Worm (Caenorhabditis elegans): Measurements from ENCODE around the gene snpc-3.4.

Gene snpc-3.4

ce11 chrIII:4058643-4059042 is 38.8 kb downstream of the snpc-3.4 start, which contains the start of gene his-69:
Gene his-69, minus strand, starts transcription at chrIII:4058743.
- TF ChIP-seq nhr-237 (tag; optimal IDR thresholded peaks at IDR 0.05) (no peak), snpc-4 (tag; optimal IDR thresholded peaks at IDR 0.05) (no peak), daf-12 (tag; optimal IDR thresholded peaks at IDR 0.05) (no peak), R02D3.7 (tag; optimal IDR thresholded peaks at IDR 0.05) (no peak), pha-4 (tag; optimal IDR thresholded peaks at IDR 0.05) (no peak), lin-39 (tag; optimal IDR thresholded peaks at IDR 0.05) (no peak), unc-39 (tag; optimal IDR thresholded peaks at IDR 0.05) (no peak), eor-1 (tag; optimal IDR thresholded peaks at IDR 0.05) (no peak), nhr-67 (tag; optimal IDR thresholded peaks at IDR 0.05) (no peak), mdl-1 (tag; optimal IDR thresholded peaks at IDR 0.05) (no peak), skn-1 (tag; optimal IDR thresholded peaks at IDR 0.05) (no peak), fkh-10 (GFP tag; optimal IDR thresholded peaks at IDR 0.05) (no peak), ztf-11 (tag; optimal IDR thresholded peaks at IDR 0.05) (no peak), ceh-16 (tag; optimal IDR thresholded peaks at IDR 0.05) (no peak), nhr-28 (tag; optimal IDR thresholded peaks at IDR 0.05) (no peak), ZK546.5 (tag; optimal IDR thresholded peaks at IDR 0.05) (no peak), elt-2 (tag; optimal IDR thresholded peaks at IDR 0.05) (no peak)

ce11 chrIII:4060019-4060418 is 40.2 kb downstream of the snpc-3.4 start, which contains the start of gene his-70:
Gene his-70, minus strand, starts transcription at chrIII:4060119.
- TF ChIP-seq ceh-28 (tag; optimal IDR thresholded peaks at IDR 0.05) (no peak), jun-1 (tag; optimal IDR thresholded peaks at IDR 0.05) (no peak)

- no peak for TF ChIP-seq ceh-28 (tag; optimal IDR thresholded peaks at IDR 0.05)
- TF ChIP-seq lsy-12 (tag; optimal IDR thresholded peaks at IDR 0.05), result no peak
- TF ChIP-seq lin-15B (tag; optimal IDR thresholded peaks at IDR 0.05), result peak; percentile 51
- no peak for TF ChIP-seq nhr-23 (tag; optimal IDR thresholded peaks at IDR 0.05)
- no peak for TF ChIP-seq elt-2 (tag; optimal IDR thresholded peaks at IDR 0.05)
- no peak for TF ChIP-seq nhr-76 (tag; optimal IDR thresholded peaks at IDR 0.05)
- peak; percentile 30 for TF ChIP-seq lin-39 (tag; optimal IDR thresholded peaks at IDR 0.05)
- peak; percentile 28 for TF ChIP-seq hmg-11 (tag; optimal IDR thresholded peaks at IDR 0.05)
- TF ChIP-seq tbx-2 (tag; optimal IDR thresholded peaks at IDR 0.05), result peak; percentile 32
- no peak for TF ChIP-seq R02D3.7 (tag; optimal IDR thresholded peaks at IDR 0.05)
- peak; percentile 19 for TF ChIP-seq unc-62 (GFP tag; optimal IDR thresholded peaks at IDR 0.05)
- TF ChIP-seq nfya-1 (tag; optimal IDR thresholded peaks at IDR 0.05; ENCODE audit: insufficient read depth), result peak; percentile 66
Measured at ce11 chrIII:4063724-4064123, 43.9 kb downstream of the snpc-3.4 start.

- TF ChIP-seq R02D3.7 (tag; optimal IDR thresholded peaks at IDR 0.05) (no peak), fkh-2 (tag; optimal IDR thresholded peaks at IDR 0.05) (no peak), nhr-76 (tag; optimal IDR thresholded peaks at IDR 0.05) (no peak)
Measured at ce11 chrIII:4066333-4066732, 46.5 kb downstream of the snpc-3.4 start, which contains the start of gene unc-79. Gene unc-79, plus strand, starts transcription at chrIII:4066633.

ce11 chrIII:4068120-4068519 is 48.3 kb downstream of the snpc-3.4 start:
- TF ChIP-seq elt-1 (tag; optimal IDR thresholded peaks at IDR 0.05) (no peak), skn-1 (tag; optimal IDR thresholded peaks at IDR 0.05) (no peak), lin-39 (tag; optimal IDR thresholded peaks at IDR 0.05) (no peak), nhr-25 (tag; optimal IDR thresholded peaks at IDR 0.05) (no peak), ceh-9 (tag; optimal IDR thresholded peaks at IDR 0.05) (no peak), ztf-11 (tag; optimal IDR thresholded peaks at IDR 0.05) (no peak), pqm-1 (tag; optimal IDR thresholded peaks at IDR 0.05) (no peak)

- no peak for TF ChIP-seq pqm-1 (tag; optimal IDR thresholded peaks at IDR 0.05)
- no peak for TF ChIP-seq mml-1 (tag; optimal IDR thresholded peaks at IDR 0.05)
- TF ChIP-seq elt-3 (tag; optimal IDR thresholded peaks at IDR 0.05), result no peak
- no peak for TF ChIP-seq nhr-43 (tag; optimal IDR thresholded peaks at IDR 0.05; ENCODE audit: poor library complexity, severe bottlenecking)
Measured at ce11 chrIII:4070239-4070638, 50.4 kb downstream of the snpc-3.4 start.
